Worm (Caenorhabditis elegans) whole organism, L2 larva: ENCODE data around the gene F35D11.4.

Experiments
- C34F6.9 ChIP-seq: fragments of 150-350 bp; optimal IDR thresholded peaks from 2 replicates; lab custom pipeline; 2014; ENCODE audit warnings: missing biosample characterization, missing genetic modification characterization
- F13H6.1 ChIP-seq: sonication (generic microtip); optimal IDR thresholded peaks from 2 replicates; lab custom pipeline; 2016; ENCODE audit warnings: missing genetic modification characterization, missing compliant biosample characterization
- R02D3.7 ChIP-seq: fragments of 150-350 bp; optimal IDR thresholded peaks from 2 replicates; lab custom pipeline; 2014; ENCODE audit warnings: missing biosample characterization, missing genetic modification characterization
- Y55F3AM.14 ChIP-seq: fragments of 200-800 bp; sonication (Bioruptor generic); optimal IDR thresholded peaks from 2 replicates; lab custom pipeline; 2018; ENCODE audit warnings: mild to moderate bottlenecking, missing genetic modification characterization, missing compliant biosample characterization
- ZK546.5 ChIP-seq: sonication (generic microtip); optimal IDR thresholded peaks from 2 replicates; lab custom pipeline; 2017; ENCODE audit warnings: missing biosample characterization, missing genetic modification characterization
- alr-1 ChIP-seq: fragments of 150-350 bp; optimal IDR thresholded peaks from 2 replicates; lab custom pipeline; 2014; ENCODE audit warnings: missing biosample characterization, missing genetic modification characterization
- aly-2 ChIP-seq: fragments of 150-350 bp; optimal IDR thresholded peaks from 2 replicates; lab custom pipeline; 2014; ENCODE audit warnings: missing biosample characterization, missing genetic modification characterization
- ama-1 ChIP-seq: fragments of 150-350 bp; optimal IDR thresholded peaks from 2 replicates; lab custom pipeline; 2018; ENCODE audit warnings: inconsistent platforms
- blmp-1 ChIP-seq: sonication (generic microtip); optimal IDR thresholded peaks from 2 replicates; lab custom pipeline; 2017; ENCODE audit warnings: missing genetic modification characterization, mild to moderate bottlenecking, missing compliant biosample characterization, antibody characterized with exemption, moderate library complexity; ENCODE audit not compliant: insufficient read depth
- ceh-16 ChIP-seq: fragments of 150-350 bp; optimal IDR thresholded peaks from 2 replicates; lab custom pipeline; 2014; ENCODE audit warnings: missing biosample characterization, missing genetic modification characterization
- ceh-82 ChIP-seq: fragments of 150-350 bp; optimal IDR thresholded peaks from 2 replicates; lab custom pipeline; 2014; ENCODE audit warnings: missing biosample characterization, missing genetic modification characterization
- crh-2 ChIP-seq: sonication (generic microtip); optimal IDR thresholded peaks from 2 replicates; lab custom pipeline; 2017; ENCODE audit warnings: missing biosample characterization, missing genetic modification characterization
- dmd-4 ChIP-seq: sonication (generic microtip); optimal IDR thresholded peaks from 2 replicates; lab custom pipeline; 2017; ENCODE audit warnings: missing biosample characterization, missing genetic modification characterization
- egl-27 ChIP-seq: sonication (generic microtip); optimal IDR thresholded peaks from 3 replicates; lab custom pipeline; 2017; ENCODE audit warnings: missing biosample characterization, missing genetic modification reagents, missing genetic modification characterization
- elt-1 ChIP-seq: fragments of 150-350 bp; optimal IDR thresholded peaks from 2 replicates; lab custom pipeline; 2014; ENCODE audit warnings: missing biosample characterization, missing genetic modification characterization
- elt-3 ChIP-seq: sonication (generic microtip); optimal IDR thresholded peaks from 2 replicates; lab custom pipeline; 2017; ENCODE audit warnings: missing biosample characterization, missing genetic modification characterization
- lin-11 ChIP-seq: fragments of 150-350 bp; sonication (generic microtip); optimal IDR thresholded peaks from 2 replicates; lab custom pipeline; 2014; ENCODE audit warnings: missing biosample characterization, missing genetic modification characterization, inconsistent platforms, mixed read lengths
- lin-13 ChIP-seq: fragments of 150-350 bp; optimal IDR thresholded peaks from 2 replicates; lab custom pipeline; 2014; ENCODE audit warnings: missing biosample characterization, missing genetic modification reagents, missing genetic modification characterization
- lin-39 ChIP-seq: fragments of 150-350 bp; optimal IDR thresholded peaks from 2 replicates; lab custom pipeline; 2014; ENCODE audit warnings: missing biosample characterization, missing genetic modification reagents, missing genetic modification characterization
- lsy-2 ChIP-seq, 2 experiments: fragments of 150-350 bp in 1 of 2; sonication (generic microtip) in 1 of 2; optimal IDR thresholded peaks; 2 replicates each; lab custom pipeline; 2014 to 2017; ENCODE audit warnings: missing biosample characterization in 2 of 2, missing genetic modification characterization in 2 of 2
- mbf-1 ChIP-seq: sonication (generic microtip); optimal IDR thresholded peaks from 2 replicates; lab custom pipeline; 2017; ENCODE audit warnings: missing biosample characterization, missing genetic modification characterization
- mdl-1 ChIP-seq, 2 experiments: fragments of 150-350 bp in 1 of 2; sonication (generic microtip) in 1 of 2; optimal IDR thresholded peaks; 2 replicates each; lab custom pipeline; 2017; ENCODE audit warnings: missing biosample characterization in 2 of 2, missing genetic modification characterization in 2 of 2
- nhr-10 ChIP-seq: sonication (generic microtip); optimal IDR thresholded peaks from 2 replicates; lab custom pipeline; 2017; ENCODE audit warnings: missing biosample characterization, missing genetic modification characterization
- nhr-11 ChIP-seq: fragments of 150-350 bp; optimal IDR thresholded peaks from 2 replicates; lab custom pipeline; 2014; ENCODE audit warnings: missing biosample characterization, missing genetic modification characterization
- nhr-12 ChIP-seq: fragments of 150-350 bp; optimal IDR thresholded peaks from 2 replicates; lab custom pipeline; 2014; ENCODE audit warnings: missing biosample characterization, missing genetic modification characterization
- nhr-129 ChIP-seq: fragments of 150-350 bp; optimal IDR thresholded peaks from 2 replicates; lab custom pipeline; 2014; ENCODE audit warnings: missing biosample characterization, missing genetic modification characterization
- nhr-21 ChIP-seq: fragments of 150-350 bp; optimal IDR thresholded peaks from 2 replicates; lab custom pipeline; 2014; ENCODE audit warnings: missing biosample characterization, missing genetic modification characterization
- nhr-23 ChIP-seq: fragments of 150-350 bp; optimal IDR thresholded peaks from 2 replicates; lab custom pipeline; 2014; ENCODE audit warnings: missing biosample characterization, missing genetic modification reagents, missing genetic modification characterization
- nhr-237 ChIP-seq: fragments of 150-350 bp; optimal IDR thresholded peaks from 2 replicates; lab custom pipeline; 2014; ENCODE audit warnings: missing biosample characterization, missing genetic modification characterization
- nhr-25 ChIP-seq: fragments of 150-350 bp; sonication (generic microtip); optimal IDR thresholded peaks from 3 replicates; lab custom pipeline; 2014; ENCODE audit warnings: missing biosample characterization, missing genetic modification characterization
- nhr-6 ChIP-seq: fragments of 150-350 bp; optimal IDR thresholded peaks from 2 replicates; lab custom pipeline; 2014; ENCODE audit warnings: missing biosample characterization, missing genetic modification characterization
- sem-4 ChIP-seq: fragments of 150-350 bp; optimal IDR thresholded peaks from 2 replicates; lab custom pipeline; 2014; ENCODE audit warnings: missing biosample characterization, missing genetic modification reagents, missing genetic modification characterization
- skn-1 ChIP-seq: sonication (generic microtip); optimal IDR thresholded peaks from 2 replicates; lab custom pipeline; 2017; ENCODE audit warnings: missing biosample characterization, missing genetic modification characterization
- sma-3 ChIP-seq: sonication (generic microtip); optimal IDR thresholded peaks from 2 replicates; lab custom pipeline; 2016; ENCODE audit warnings: missing genetic modification reagents, missing genetic modification characterization, missing compliant biosample characterization
- sma-9 ChIP-seq, 2 experiments: fragments of 150-350 bp in 1 of 2; sonication (generic microtip) in 1 of 2; optimal IDR thresholded peaks; 2 replicates each; lab custom pipeline; 2014 to 2016; ENCODE audit warnings: missing genetic modification characterization in 2 of 2, mild to moderate bottlenecking in 1 of 2, missing biosample characterization in 1 of 2, missing compliant biosample characterization in 1 of 2, missing genetic modification reagents in 1 of 2, moderate library complexity in 1 of 2
- snpc-4 ChIP-seq: fragments of 150-350 bp; optimal IDR thresholded peaks from 2 replicates; lab custom pipeline; 2014; ENCODE audit warnings: missing biosample characterization, missing genetic modification characterization
- unc-39 ChIP-seq: fragments of 150-350 bp; optimal IDR thresholded peaks from 2 replicates; lab custom pipeline; 2014; ENCODE audit warnings: missing biosample characterization, missing genetic modification characterization
- unc-55 ChIP-seq: fragments of 150-350 bp; sonication (generic microtip); optimal IDR thresholded peaks from 3 replicates; lab custom pipeline; 2014; ENCODE audit warnings: missing biosample characterization, missing genetic modification reagents, missing genetic modification characterization
- unc-62 ChIP-seq: fragments of 150-350 bp; optimal IDR thresholded peaks from 2 replicates; lab custom pipeline; 2014; ENCODE audit warnings: missing biosample characterization, missing genetic modification reagents, missing genetic modification characterization
- zag-1 ChIP-seq: fragments of 150-350 bp; optimal IDR thresholded peaks from 2 replicates; lab custom pipeline; 2014; ENCODE audit warnings: missing biosample characterization, missing genetic modification characterization
- ztf-1 ChIP-seq: fragments of 200-800 bp; sonication (Bioruptor generic); conservative IDR thresholded peaks from 2 replicates; pipeline ENCODE4 v1.3.6; 2022; ENCODE audit warnings: missing genetic modification characterization, missing compliant biosample characterization
- ztf-11 ChIP-seq: sonication (generic microtip); optimal IDR thresholded peaks from 2 replicates; lab custom pipeline; 2017; ENCODE audit warnings: missing biosample characterization, missing genetic modification characterization
- ztf-4 ChIP-seq: fragments of 150-350 bp; optimal IDR thresholded peaks from 2 replicates; lab custom pipeline; 2014; ENCODE audit warnings: missing biosample characterization, missing genetic modification characterization

The F35D11.4 gene

ce11 chrII:4562503-4563000, 40.7 kb upstream of the F35D11.4 start, which contains the start of gene dao-2:
Gene dao-2, plus strand, starts transcription at chrII:4562950.
- no peak for TF ChIP-seq mdl-1 (tag; optimal IDR thresholded peaks at IDR 0.05; lab: Kevin White, UChicago)
- no peak for TF ChIP-seq zag-1
- no peak for TF ChIP-seq sem-4 (tag; lab: Kevin White, UChicago)
- TF ChIP-seq elt-1 (tag; lab: Kevin White, UChicago), result no peak
- TF ChIP-seq nhr-25 (tag; lab: Kevin White, UChicago), result no peak
- TF ChIP-seq crh-2 (tag; lab: Kevin White, UChicago), result no peak
- no peak for TF ChIP-seq alr-1 (tag; lab: Kevin White, UChicago)
- TF ChIP-seq nhr-10 (tag; lab: Kevin White, UChicago), result no peak
- no peak for TF ChIP-seq nhr-23 (tag; lab: Kevin White, UChicago)
- TF ChIP-seq R02D3.7 (tag; lab: Kevin White, UChicago), result no peak
- no peak for TF ChIP-seq lin-39 (tag; lab: Kevin White, UChicago)
- no peak for TF ChIP-seq mbf-1 (tag; lab: Kevin White, UChicago)
- TF ChIP-seq nhr-11 (tag; lab: Kevin White, UChicago), result no peak
- TF ChIP-seq ztf-11 (tag; lab: Kevin White, UChicago), result no peak
- TF ChIP-seq ceh-16 (tag; lab: Kevin White, UChicago), result no peak
- TF ChIP-seq nhr-12 (tag; lab: Kevin White, UChicago), result no peak
- no peak for TF ChIP-seq ztf-4 (tag; lab: Kevin White, UChicago)
- TF ChIP-seq nhr-129 (tag; lab: Kevin White, UChicago), result no peak
- peak; percentile 33 for TF ChIP-seq sma-3 (GFP tag; lab: Kevin White, UChicago)
- TF ChIP-seq F13H6.1 (tag; lab: Kevin White, UChicago), result no peak
- TF ChIP-seq ceh-82 (tag; lab: Kevin White, UChicago), result no peak
- TF ChIP-seq aly-2 (tag; lab: Kevin White, UChicago), result no peak
- TF ChIP-seq egl-27, result no peak
- peak in 1 of 2 experiments; percentile 5 for TF ChIP-seq lsy-2 (tag; optimal IDR thresholded peaks at IDR 0.05; lab: Kevin White, UChicago)
- no peak for TF ChIP-seq nhr-237 (tag; lab: Kevin White, UChicago)
- TF ChIP-seq nhr-21 (tag; lab: Kevin White, UChicago), result peak; percentile 60
- no peak for TF ChIP-seq C34F6.9 (tag; lab: Kevin White, UChicago)
- TF ChIP-seq ztf-1 (GFP tag; lab: Robert Waterston, UW), result no peak
- TF ChIP-seq lin-13, result no peak
- TF ChIP-seq elt-3 (tag; lab: Kevin White, UChicago), result no peak
- no peak for TF ChIP-seq lin-11 (tag; lab: Kevin White, UChicago)
- TF ChIP-seq sma-9 (GFP tag; optimal IDR thresholded peaks at IDR 0.05; lab: Kevin White, UChicago), result peak; percentile 2
- TF ChIP-seq sma-9 (tag; optimal IDR thresholded peaks at IDR 0.05; lab: Kevin White, UChicago), result no peak
- no peak for TF ChIP-seq Y55F3AM.14 (GFP tag; lab: Kevin White, UChicago)

ce11 chrII:4565205-4565604, 38.0 kb upstream of the F35D11.4 start:
- no peak for TF ChIP-seq skn-1 (tag; lab: Kevin White, UChicago)
- TF ChIP-seq unc-55 (GFP tag; lab: Kevin White, UChicago), result no peak
- TF ChIP-seq sma-3 (GFP tag; lab: Kevin White, UChicago), result no peak
- TF ChIP-seq lsy-2 (tag; optimal IDR thresholded peaks at IDR 0.05; lab: Kevin White, UChicago), result no peak
- no peak for TF ChIP-seq unc-39 (tag; lab: Kevin White, UChicago)
- no peak for TF ChIP-seq nhr-12 (tag; lab: Kevin White, UChicago)
- no peak for TF ChIP-seq unc-62 (GFP tag; lab: Kevin White, UChicago)
- no peak for TF ChIP-seq mdl-1 (tag; optimal IDR thresholded peaks at IDR 0.05; lab: Kevin White, UChicago)
- no peak for TF ChIP-seq ama-1 (lab: Kevin White, UChicago)
- TF ChIP-seq nhr-129 (tag; lab: Kevin White, UChicago), result no peak
- no peak for TF ChIP-seq alr-1 (tag; lab: Kevin White, UChicago)
- no peak for TF ChIP-seq nhr-6 (tag; lab: Kevin White, UChicago)
- no peak for TF ChIP-seq ztf-1 (GFP tag; lab: Robert Waterston, UW)
- no peak for TF ChIP-seq aly-2 (tag; lab: Kevin White, UChicago)

- no peak for TF ChIP-seq R02D3.7 (tag; lab: Kevin White, UChicago)
- TF ChIP-seq nhr-12 (tag; lab: Kevin White, UChicago), result no peak
- TF ChIP-seq lsy-2 (tag; optimal IDR thresholded peaks at IDR 0.05; lab: Kevin White, UChicago), result no peak
- TF ChIP-seq blmp-1, result no peak
- TF ChIP-seq sma-9 (GFP tag; optimal IDR thresholded peaks at IDR 0.05; lab: Kevin White, UChicago), result no peak
- no peak for TF ChIP-seq sma-9 (tag; optimal IDR thresholded peaks at IDR 0.05; lab: Kevin White, UChicago)
- TF ChIP-seq unc-62 (GFP tag; lab: Kevin White, UChicago), result no peak
- no peak for TF ChIP-seq lin-39 (tag; lab: Kevin White, UChicago)
- TF ChIP-seq ceh-82 (tag; lab: Kevin White, UChicago), result no peak
- TF ChIP-seq elt-1 (tag; lab: Kevin White, UChicago), result no peak
- no peak for TF ChIP-seq mdl-1 (tag; optimal IDR thresholded peaks at IDR 0.05; lab: Kevin White, UChicago)
- TF ChIP-seq ceh-16 (tag; lab: Kevin White, UChicago), result no peak
- no peak for TF ChIP-seq nhr-6 (tag; lab: Kevin White, UChicago)
- no peak for TF ChIP-seq snpc-4 (tag; lab: Kevin White, UChicago)
- no peak for TF ChIP-seq Y55F3AM.14 (GFP tag; lab: Kevin White, UChicago)
- TF ChIP-seq dmd-4, result no peak
- no peak for TF ChIP-seq ZK546.5 (tag; lab: Kevin White, UChicago)
- TF ChIP-seq nhr-11 (tag; lab: Kevin White, UChicago), result no peak
- TF ChIP-seq, all 48 proteins: peak for 0
These were observed 37.0 kb upstream of the F35D11.4 start for ce11 chrII:4566237-4566636.
